Worm (Caenorhabditis elegans): ENCODE data around the gene sec-24.2.
A peak's percentile ranks its signal among the peaks of the same experiment; 100 is the strongest.

Gene sec-24.2

ce11 chrIV:12408625-12409024, 48.0 kb upstream of the sec-24.2 start, which contains the start of gene dsb-1:
Gene dsb-1, plus strand, starts transcription at chrIV:12408925.
- no peak for TF ChIP-seq Y53F4B.3 (GFP tag; IDR thresholded peaks at IDR 0.05)
- no peak for TF ChIP-seq F57C9.4 (tag; optimal IDR thresholded peaks at IDR 0.05)
- peak; percentile 63 for TF ChIP-seq F33H1.4 (GFP tag; IDR thresholded peaks at IDR 0.05)
- TF ChIP-seq mes-4 (tag; optimal IDR thresholded peaks at IDR 0.05): no peak
- TF ChIP-seq lsl-1 (GFP tag; optimal IDR thresholded peaks at IDR 0.05): peak; percentile 19
- peak; percentile 26 for TF ChIP-seq lin-54 (GFP tag; optimal IDR thresholded peaks at IDR 0.05)
- TF ChIP-seq somi-1 (GFP tag; optimal IDR thresholded peaks at IDR 0.05): no peak
- no peak for TF ChIP-seq ekl-4 (GFP tag; IDR thresholded peaks at IDR 0.05)
- TF ChIP-seq dpl-1 (GFP tag; optimal IDR thresholded peaks at IDR 0.05): peak; percentile 22
- no peak for TF ChIP-seq hlh-12 (tag; optimal IDR thresholded peaks at IDR 0.05)
- TF ChIP-seq efl-1 (GFP tag; optimal IDR thresholded peaks at IDR 0.05): peak; percentile 40
- no peak for TF ChIP-seq atf-7 (tag; optimal IDR thresholded peaks at IDR 0.05)
- no peak for TF ChIP-seq die-1 (tag; optimal IDR thresholded peaks at IDR 0.05)
- peak; percentile 47; the same call in 1 of the 2 replicates for TF ChIP-seq madf-6 (GFP tag; IDR thresholded peaks at IDR 0.05)
- no peak for TF ChIP-seq hsf-1 (GFP tag; IDR thresholded peaks at IDR 0.05)
- TF ChIP-seq mcd-1 (GFP tag; IDR thresholded peaks at IDR 0.05): 0 out of 2 replicates have a peak, but pooled peaks have one; percentile 8

- TF ChIP-seq pbrm-1 (GFP tag; IDR thresholded peaks at IDR 0.05): peak; percentile 73; the same call in 1 of the 2 replicates
- peak; percentile 71; the same call in 1 of the 2 replicates for TF ChIP-seq ekl-4 (GFP tag; IDR thresholded peaks at IDR 0.05)
- peak; percentile 79 for TF ChIP-seq tlf-1 (GFP tag; optimal IDR thresholded peaks at IDR 0.05)
- TF ChIP-seq xnd-1 (tag; optimal IDR thresholded peaks at IDR 0.05): peak; percentile 62
- 0 out of 2 replicates have a peak, but pooled peaks have one; percentile 56 for TF ChIP-seq ztf-28 (GFP tag; IDR thresholded peaks at IDR 0.05)
- no peak for TF ChIP-seq unc-62 (GFP tag; optimal IDR thresholded peaks at IDR 0.05)
- TF ChIP-seq nfyb-1 (GFP tag; IDR thresholded peaks at IDR 0.05): peak; percentile 69; the same call in 1 of the 2 replicates
- peak; percentile 35; the same call in 1 of the 2 replicates for TF ChIP-seq attf-3 (GFP tag; conservative IDR thresholded peaks at IDR 0.05)
- no peak for TF ChIP-seq T26A5.8 (tag; optimal IDR thresholded peaks at IDR 0.05)
- peak; percentile 76 for TF ChIP-seq ceh-100 (GFP tag; IDR thresholded peaks at IDR 0.05)
- TF ChIP-seq aptf-3 (GFP tag; IDR thresholded peaks at IDR 0.05): no peak
- TF ChIP-seq ZK185.1 (tag; optimal IDR thresholded peaks at IDR 0.05; ENCODE audit: poor library complexity, severe bottlenecking): peak; percentile 48
- no peak for TF ChIP-seq chd-7 (tag; optimal IDR thresholded peaks at IDR 0.05)
- TF ChIP-seq hsf-1 (GFP tag; IDR thresholded peaks at IDR 0.05): peak; percentile 56; the same call in 1 of the 2 replicates
- no peak for TF ChIP-seq somi-1 (GFP tag; optimal IDR thresholded peaks at IDR 0.05)
- peak; percentile 65; the same call in 1 of the 2 replicates for TF ChIP-seq lir-1 (GFP tag; conservative IDR thresholded peaks at IDR 0.05)
- TF ChIP-seq die-1 (tag; optimal IDR thresholded peaks at IDR 0.05): no peak
- TF ChIP-seq T07F8.4 (tag; optimal IDR thresholded peaks at IDR 0.05): no peak
- TF ChIP-seq F49E8.2 (tag; optimal IDR thresholded peaks at IDR 0.05; ENCODE audit: insufficient read depth): peak; percentile 31
- peak; percentile 48 for TF ChIP-seq snpc-3.4 (tag; optimal IDR thresholded peaks at IDR 0.05)
- peak; percentile 34 for TF ChIP-seq snpc-4 (GFP tag; optimal IDR thresholded peaks at IDR 0.05)
- TF ChIP-seq snpc-4 (tag; optimal IDR thresholded peaks at IDR 0.05): peak in 3 of 4 experiments; percentile 62 to 73 (median 64)
- no peak for TF ChIP-seq egl-18 (GFP tag; IDR thresholded peaks at IDR 0.05)
- TF ChIP-seq lin-26 (GFP tag; IDR thresholded peaks at IDR 0.05): 0 out of 2 replicates have a peak, but pooled peaks have one; percentile 8
- TF ChIP-seq lin-40 (tag; optimal IDR thresholded peaks at IDR 0.05): peak; percentile 42
- peak; percentile 92 for TF ChIP-seq madf-6 (GFP tag; IDR thresholded peaks at IDR 0.05)
- peak; percentile 30 for TF ChIP-seq snpc-1.3 (tag; optimal IDR thresholded peaks at IDR 0.05; ENCODE audit: insufficient read depth)
- no peak for TF ChIP-seq B0019.2 (GFP tag; conservative IDR thresholded peaks at IDR 0.05)
- TF ChIP-seq madf-8 (GFP tag; conservative IDR thresholded peaks at IDR 0.05): peak; percentile 76
- peak; percentile 81 for TF ChIP-seq ceh-27 (GFP tag; optimal IDR thresholded peaks at IDR 0.05)
- 0 out of 2 replicates have a peak, but pooled peaks have one; percentile 11 for TF ChIP-seq ztf-25 (GFP tag; IDR thresholded peaks at IDR 0.05)
- peak; percentile 95 for TF ChIP-seq mcd-1 (GFP tag; IDR thresholded peaks at IDR 0.05)
- TF ChIP-seq cebp-1 (GFP tag; IDR thresholded peaks at IDR 0.05): no peak
- peak; percentile 55 for TF ChIP-seq cebp-1 (tag; optimal IDR thresholded peaks at IDR 0.05)
- no peak for TF ChIP-seq nhr-27 (tag; optimal IDR thresholded peaks at IDR 0.05)
- TF ChIP-seq K11D2.4 (GFP tag; IDR thresholded peaks at IDR 0.05): no peak
These were observed 43.5 kb upstream of the sec-24.2 start, which contains the start of gene gex-3 for ce11 chrIV:12404137-12404536. Gene gex-3, plus strand, starts transcription at chrIV:12404431.
